Worm (Caenorhabditis elegans): ENCODE results near the gene W03F8.6.

- no peak for TF ChIP-seq nhr-12 (tag; optimal IDR thresholded peaks at IDR 0.05)
- no peak for TF ChIP-seq nhr-25 (tag; optimal IDR thresholded peaks at IDR 0.05)
Measured at ce11 chrIV:5149793-5150192, 36.6 kb downstream of the W03F8.6 start, which contains the start of gene C24D10.5.

All from whole organism, L2 larva.